Fruit fly (Drosophila melanogaster) whole organism, embryonic: Measurements from ENCODE around the gene Rbp1-like.

Source experiments
- Antp ChIP-seq: fragments of 200-800 bp; sonication (Bioruptor generic); optimal IDR thresholded peaks from 3 replicates; lab custom pipeline; 2016; ENCODE audit warnings: missing biosample characterization, missing genetic modification characterization
- CG1024 ChIP-seq: fragments of 200-800 bp; sonication (Bioruptor generic); IDR thresholded peaks from 2 replicates; pipeline ENCODE4 v1.3.6; 2022; ENCODE audit warnings: missing biosample characterization, missing genetic modification characterization
- CG10431 ChIP-seq: fragments of 200-800 bp; sonication (Bioruptor generic); optimal IDR thresholded peaks from 3 replicates; lab custom pipeline; 2018; ENCODE audit warnings: missing biosample characterization, mild to moderate bottlenecking, missing genetic modification characterization
- CG10543 ChIP-seq: fragments of 200-800 bp; sonication (Bioruptor generic); optimal IDR thresholded peaks from 3 replicates; lab custom pipeline; 2017; ENCODE audit warnings: missing biosample characterization, mild to moderate bottlenecking, missing genetic modification characterization, moderate library complexity
- CG11560 ChIP-seq: fragments of 200-800 bp; sonication (Bioruptor generic); IDR thresholded peaks from 3 replicates; pipeline ENCODE4 v1.3.6; 2022; ENCODE audit warnings: missing biosample characterization, missing genetic modification characterization
- CG12236 ChIP-seq: fragments of 200-800 bp; sonication (Bioruptor generic); optimal IDR thresholded peaks from 2 replicates; lab custom pipeline; 2016; ENCODE audit warnings: missing biosample characterization, missing genetic modification characterization
- CG17186 ChIP-seq: fragments of 200-800 bp; sonication (Bioruptor generic); optimal IDR thresholded peaks from 3 replicates; lab custom pipeline; 2017; ENCODE audit warnings: missing biosample characterization, missing genetic modification reagents, missing genetic modification characterization
- CG17829 ChIP-seq: fragments of 200-800 bp; optimal IDR thresholded peaks from 2 replicates; lab custom pipeline; 2019; ENCODE audit warnings: missing biosample characterization, mild to moderate bottlenecking, missing genetic modification characterization, moderate library complexity
- CG18476 ChIP-seq: fragments of 200-800 bp; sonication (Bioruptor generic); optimal IDR thresholded peaks from 2 replicates; lab custom pipeline; 2016; ENCODE audit warnings: missing biosample characterization, mild to moderate bottlenecking, missing genetic modification characterization
- CG31365 ChIP-seq: fragments of 200-800 bp; sonication (Bioruptor generic); optimal IDR thresholded peaks from 2 replicates; lab custom pipeline; 2018; ENCODE audit warnings: missing biosample characterization, mild to moderate bottlenecking, missing genetic modification characterization
- CG31388 ChIP-seq: fragments of 200-800 bp; sonication (Bioruptor generic); optimal IDR thresholded peaks from 2 replicates; lab custom pipeline; 2016; ENCODE audit warnings: missing biosample characterization, missing genetic modification characterization
- CG4854 ChIP-seq: fragments of 200-800 bp; sonication (Bioruptor generic); optimal IDR thresholded peaks from 2 replicates; lab custom pipeline; 2016; ENCODE audit warnings: missing biosample characterization, missing genetic modification characterization, inconsistent platforms
- Chrac-16 ChIP-seq: fragments of 200-800 bp; sonication (Bioruptor generic); optimal IDR thresholded peaks from 3 replicates; lab custom pipeline; 2016; ENCODE audit warnings: missing biosample characterization, missing genetic modification characterization
- E2f2 ChIP-seq: fragments of 200-800 bp; sonication (Bioruptor generic); IDR thresholded peaks from 2 replicates; pipeline ENCODE4 v1.3.6; 2022; ENCODE audit warnings: missing biosample characterization, missing genetic modification characterization
- Gsc ChIP-seq: fragments of 200-800 bp; sonication (Bioruptor generic); IDR thresholded peaks from 2 replicates; pipeline ENCODE4 v1.3.6; 2022; ENCODE audit warnings: missing biosample characterization, missing genetic modification characterization
- Hr51 ChIP-seq, 2 experiments: fragments of 200-800 bp; sonication (Bioruptor generic); optimal IDR thresholded peaks; 2 replicates in 1 of 2; 3 replicates in 1 of 2; lab custom pipeline; 2016 to 2018; ENCODE audit warnings: missing biosample characterization in 2 of 2, missing genetic modification characterization in 2 of 2, mild to moderate bottlenecking in 1 of 2, moderate library complexity in 1 of 2
- MESR4 ChIP-seq: fragments of 200-800 bp; sonication (Bioruptor generic); optimal IDR thresholded peaks from 2 replicates; lab custom pipeline; 2018; ENCODE audit warnings: missing biosample characterization, mild to moderate bottlenecking, missing genetic modification characterization, moderate library complexity
- Mad ChIP-seq: fragments of 200-800 bp; sonication (Bioruptor generic); optimal IDR thresholded peaks from 2 replicates; lab custom pipeline; 2016; ENCODE audit warnings: missing biosample characterization, missing genetic modification characterization
- NC2α ChIP-seq: fragments of 200-800 bp; sonication (Bioruptor generic); optimal IDR thresholded peaks from 2 replicates; lab custom pipeline; 2016; ENCODE audit warnings: missing biosample characterization, missing genetic modification characterization
- Nf-YB ChIP-seq: fragments of 200-800 bp; sonication (Bioruptor generic); optimal IDR thresholded peaks from 3 replicates; lab custom pipeline; 2019; ENCODE audit warnings: missing biosample characterization, mild to moderate bottlenecking, missing genetic modification characterization, moderate library complexity
- Nf-YC ChIP-seq: fragments of 200-800 bp; optimal IDR thresholded peaks from 3 replicates; lab custom pipeline; 2019; ENCODE audit warnings: missing biosample characterization, mild to moderate bottlenecking, missing genetic modification characterization, moderate library complexity
- Ptx1 ChIP-seq: fragments of 200-800 bp; sonication (Bioruptor generic); IDR thresholded peaks from 2 replicates; pipeline ENCODE4 v1.3.6; 2022; ENCODE audit warnings: missing biosample characterization, missing genetic modification characterization
- Spps ChIP-seq: fragments of 200-800 bp; sonication (Bioruptor generic); optimal IDR thresholded peaks from 2 replicates; lab custom pipeline; 2018; ENCODE audit warnings: missing biosample characterization, mild to moderate bottlenecking, missing genetic modification characterization
- Stat92E ChIP-seq, 3 experiments: fragments of >200 bp in 2 of 3; fragments of 200-800 bp in 1 of 3; sonication (Bioruptor generic) in 1 of 3; optimal IDR thresholded peaks; 2 replicates each; lab custom pipeline; 2017 to 2019; ENCODE audit warnings: missing biosample characterization in 3 of 3, missing genetic modification characterization in 3 of 3, mild to moderate bottlenecking in 1 of 3, moderate library complexity in 1 of 3
- Xrp1 ChIP-seq: fragments of 200-800 bp; sonication (Bioruptor generic); IDR thresholded peaks from 2 replicates; pipeline ENCODE4 v1.3.6; 2022; ENCODE audit warnings: missing biosample characterization, missing genetic modification characterization
- al ChIP-seq: fragments of 200-800 bp; sonication (Bioruptor generic); IDR thresholded peaks from 2 replicates; pipeline ENCODE4 v1.3.6; 2022; ENCODE audit warnings: missing biosample characterization, missing genetic modification characterization
- amos ChIP-seq: fragments of 200-800 bp; sonication (Bioruptor generic); IDR thresholded peaks from 2 replicates; pipeline ENCODE4 v1.3.6; 2022; ENCODE audit warnings: missing biosample characterization, missing genetic modification characterization; ENCODE audit not compliant: partially characterized antibody
- az2 ChIP-seq: fragments of 200-800 bp; sonication (Bioruptor generic); optimal IDR thresholded peaks from 3 replicates; lab custom pipeline; 2016; ENCODE audit warnings: missing biosample characterization, missing genetic modification characterization
- bab2 ChIP-seq: fragments of 200-800 bp; sonication (Bioruptor generic); optimal IDR thresholded peaks from 2 replicates; lab custom pipeline; 2016; ENCODE audit warnings: missing biosample characterization, missing genetic modification characterization
- bbx ChIP-seq: fragments of 200-800 bp; sonication (Bioruptor generic); IDR thresholded peaks from 2 replicates; pipeline ENCODE4 v1.3.6; 2022; ENCODE audit warnings: missing biosample characterization, missing genetic modification characterization; ENCODE audit not compliant: partially characterized antibody
- chm ChIP-seq: fragments of 200-800 bp; sonication (Bioruptor generic); IDR thresholded peaks from 2 replicates; pipeline ENCODE4 v1.3.6; 2022; ENCODE audit warnings: missing biosample characterization, missing genetic modification characterization
- dpn ChIP-seq, 2 experiments: fragments of 200-800 bp; sonication (Bioruptor generic); optimal IDR thresholded peaks; 3 replicates each; lab custom pipeline; 2016; ENCODE audit warnings: missing biosample characterization in 2 of 2, missing genetic modification characterization in 2 of 2
- dysf ChIP-seq: fragments of 200-800 bp; sonication (Bioruptor generic); IDR thresholded peaks from 3 replicates; pipeline ENCODE4 v1.3.6; 2022; ENCODE audit warnings: missing biosample characterization, missing genetic modification characterization
- esg ChIP-seq: fragments of 200-800 bp; sonication (Bioruptor generic); conservative IDR thresholded peaks from 2 replicates; pipeline ENCODE4 v1.3.6; 2022; ENCODE audit warnings: missing biosample characterization, missing genetic modification characterization
- fd102C ChIP-seq: fragments of 200-800 bp; sonication (Bioruptor generic); optimal IDR thresholded peaks from 2 replicates; lab custom pipeline; 2018; ENCODE audit warnings: missing biosample characterization, mild to moderate bottlenecking, missing genetic modification characterization, moderate library complexity
- hth ChIP-seq: fragments of >200 bp; optimal IDR thresholded peaks from 2 replicates; lab custom pipeline; 2017; ENCODE audit warnings: inconsistent platforms
- knrl ChIP-seq: fragments of 200-800 bp; sonication (Bioruptor generic); IDR thresholded peaks from 3 replicates; pipeline ENCODE4 v1.3.6; 2022; ENCODE audit warnings: missing biosample characterization, missing genetic modification characterization; ENCODE audit not compliant: partially characterized antibody
- lov ChIP-seq, 2 experiments: fragments of 200-800 bp in 1 of 2; fragments of >200 bp in 1 of 2; sonication (Bioruptor generic) in 1 of 2; IDR thresholded peaks in 1 of 2; optimal IDR thresholded peaks in 1 of 2; 2 replicates in 1 of 2; 3 replicates in 1 of 2; pipeline versions ENCODE4 v1.3.6 to Lab custom; 2017 to 2022; ENCODE audit warnings: missing biosample characterization in 1 of 2, missing genetic modification characterization in 1 of 2
- luna ChIP-seq: fragments of 200-800 bp; sonication (Bioruptor generic); optimal IDR thresholded peaks from 2 replicates; lab custom pipeline; 2016; ENCODE audit warnings: missing biosample characterization, missing genetic modification characterization
- maf-S ChIP-seq: fragments of 200-800 bp; sonication (Bioruptor generic); optimal IDR thresholded peaks from 2 replicates; lab custom pipeline; 2016; ENCODE audit warnings: missing biosample characterization, missing genetic modification characterization
- mam ChIP-seq: fragments of 200-800 bp; sonication (Bioruptor generic); optimal IDR thresholded peaks from 3 replicates; lab custom pipeline; 2016; ENCODE audit warnings: missing biosample characterization, missing genetic modification characterization
- onecut ChIP-seq: fragments of 200-800 bp; sonication (Bioruptor generic); IDR thresholded peaks from 2 replicates; pipeline ENCODE4 v1.3.6; 2022; ENCODE audit warnings: missing biosample characterization, missing genetic modification characterization
- org-1 ChIP-seq: fragments of 200-800 bp; sonication (Bioruptor generic); optimal IDR thresholded peaks from 2 replicates; lab custom pipeline; 2017; ENCODE audit warnings: missing biosample characterization, missing genetic modification characterization
- pan ChIP-seq, 4 experiments: fragments of >200 bp in 3 of 4; fragments of 200-800 bp in 1 of 4; sonication (Bioruptor generic) in 1 of 4; optimal IDR thresholded peaks in 3 of 4; IDR thresholded peaks in 1 of 4; 2 replicates each; pipeline versions ENCODE4 v1.3.6 to Lab custom; 2017 to 2022; ENCODE audit warnings: missing biosample characterization in 2 of 4, missing genetic modification characterization in 2 of 4, mixed read lengths in 1 of 4
- pita ChIP-seq: fragments of 200-800 bp; sonication (Bioruptor generic); optimal IDR thresholded peaks from 2 replicates; lab custom pipeline; 2017; ENCODE audit warnings: missing biosample characterization, mild to moderate bottlenecking, missing genetic modification characterization
- pzg ChIP-seq: fragments of 200-800 bp; sonication (Bioruptor generic); optimal IDR thresholded peaks from 3 replicates; lab custom pipeline; 2018; ENCODE audit warnings: missing biosample characterization, mild to moderate bottlenecking, missing genetic modification characterization, moderate library complexity
- tap ChIP-seq: fragments of 200-800 bp; optimal IDR thresholded peaks from 3 replicates; lab custom pipeline; 2019; ENCODE audit warnings: missing biosample characterization, mild to moderate bottlenecking, missing genetic modification characterization, moderate library complexity

Rbp1-like gene

dm6 chrX:13403962-13404830, 19.5 kb upstream of the Rbp1-like start, which contains the start of gene GstT4 (continued):
- TF ChIP-seq amos (0 out of 2 replicates have a peak, but pooled peaks have one; percentile 6), Nf-YC (tag; lab: Kevin White, UChicago) (no peak), dysf (GFP tag; lab: Robert Waterston, UW) (peak; percentile 59; the same call in 2 of the 3 replicates), E2f2 (GFP tag; lab: Robert Waterston, UW) (peak; percentile 22; the same call in 1 of the 2 replicates), bbx (GFP tag; lab: Robert Waterston, UW) (peak; percentile 30; the same call in 1 of the 2 replicates), Antp (peak; percentile 64), al (GFP tag; lab: Robert Waterston, UW) (peak; percentile 19; the same call in 1 of the 2 replicates), NC2α (GFP tag; lab: Kevin White, UChicago) (peak; percentile 6), CG31388 (GFP tag; lab: Kevin White, UChicago) (no peak), CG18476 (GFP tag; lab: Kevin White, UChicago) (peak; percentile 34), lov (optimal IDR thresholded peaks at IDR 0.05; lab: Kevin White, UChicago) (no peak), lov (GFP tag; IDR thresholded peaks at IDR 0.05; lab: Robert Waterston, UW) (no peak), CG11560 (0 out of 3 replicates have a peak, but pooled peaks have one; percentile 26), onecut (GFP tag; lab: Robert Waterston, UW) (no peak), CG10543 (no peak), pita (GFP tag; lab: Kevin White, UChicago) (no peak), dpn (GFP tag; optimal IDR thresholded peaks at IDR 0.05; lab: Kevin White, UChicago) (peak; percentile 54 to 61), Hr51 (GFP tag; optimal IDR thresholded peaks at IDR 0.05; lab: Kevin White, UChicago) (peak; percentile 22 to 23), knrl (GFP tag; lab: Robert Waterston, UW) (no peak), Nf-YB (GFP tag; lab: Kevin White, UChicago) (no peak), pzg (no peak), fd102C (GFP tag; lab: Kevin White, UChicago) (no peak), maf-S (GFP tag; lab: Kevin White, UChicago) (no peak), CG12236 (GFP tag; lab: Kevin White, UChicago) (no peak), pan (optimal IDR thresholded peaks at IDR 0.05; lab: Kevin White, UChicago) (no peak), pan (GFP tag; optimal IDR thresholded peaks at IDR 0.05 in 1 of 2, IDR thresholded peaks at IDR 0.05 in 1 of 2) (peak in 1 of 2 experiments; percentile 35), Stat92E (GFP tag; optimal IDR thresholded peaks at IDR 0.05; lab: Kevin White, UChicago) (no peak), CG10431 (GFP tag; lab: Kevin White, UChicago) (no peak), Xrp1 (peak; percentile 60), Spps (no peak), Ptx1 (peak; percentile 32; the same call in 1 of the 2 replicates), CG17186 (GFP tag; lab: Kevin White, UChicago) (no peak), CG17829 (tag; lab: Kevin White, UChicago) (no peak), MESR4 (no peak), Mad (no peak), CG1024 (GFP tag; lab: Robert Waterston, UW) (no peak), hth (lab: Kevin White, UChicago) (no peak), esg (peak; percentile 17; the same call in 1 of the 2 replicates), Chrac-16 (GFP tag; lab: Kevin White, UChicago) (no peak), luna (GFP tag; lab: Kevin White, UChicago) (no peak), chm (GFP tag; lab: Robert Waterston, UW) (peak; percentile 46; the same call in 1 of the 2 replicates), Gsc (GFP tag; lab: Robert Waterston, UW) (no peak), bab2 (peak; percentile 0), CG31365 (tag; lab: Kevin White, UChicago) (no peak), az2 (peak; percentile 39), mam (peak; percentile 69), tap (tag; lab: Kevin White, UChicago) (no peak), CG4854 (GFP tag; lab: Kevin White, UChicago) (no peak), org-1 (GFP tag; lab: Kevin White, UChicago) (peak; percentile 53)
